Fruit fly (Drosophila melanogaster) whole organism, embryonic: ENCODE data around the gene CG42237.

Experiments
- B-H1 ChIP-seq: fragments of 200-800 bp; sonication (Bioruptor generic); IDR thresholded peaks from 3 replicates; pipeline ENCODE4 v1.3.6; 2022; ENCODE audit warnings: missing biosample characterization, missing genetic modification characterization
- BtbVII ChIP-seq: fragments of 200-800 bp; sonication (Bioruptor generic); optimal IDR thresholded peaks from 3 replicates; lab custom pipeline; 2017; ENCODE audit warnings: missing biosample characterization, mild to moderate bottlenecking, missing genetic modification characterization
- CG10267 ChIP-seq: fragments of 200-800 bp; sonication (Bioruptor generic); optimal IDR thresholded peaks from 2 replicates; lab custom pipeline; 2018; ENCODE audit warnings: missing biosample characterization, mild to moderate bottlenecking, missing genetic modification characterization, moderate library complexity
- CG10274 ChIP-seq: fragments of 200-800 bp; sonication (Bioruptor generic); optimal IDR thresholded peaks from 3 replicates; lab custom pipeline; 2017; ENCODE audit warnings: missing biosample characterization, mild to moderate bottlenecking, missing genetic modification characterization
- CG10979 ChIP-seq: fragments of 200-800 bp; sonication (Bioruptor generic); optimal IDR thresholded peaks from 2 replicates; lab custom pipeline; 2018; ENCODE audit warnings: missing biosample characterization, mild to moderate bottlenecking, missing genetic modification characterization, moderate library complexity
- CG11696 ChIP-seq: fragments of 200-800 bp; sonication (Bioruptor generic); IDR thresholded peaks from 2 replicates; pipeline ENCODE4 v1.3.6; 2022; ENCODE audit warnings: missing biosample characterization, missing genetic modification characterization
- CG12744 ChIP-seq: fragments of 200-800 bp; sonication (Bioruptor generic); optimal IDR thresholded peaks from 2 replicates; lab custom pipeline; 2016; ENCODE audit warnings: missing biosample characterization, missing genetic modification characterization
- CG12769 ChIP-seq: fragments of 200-800 bp; sonication (Bioruptor generic); optimal IDR thresholded peaks from 2 replicates; lab custom pipeline; 2019; ENCODE audit warnings: missing biosample characterization, mild to moderate bottlenecking, missing genetic modification characterization, moderate library complexity
- CG17328 ChIP-seq: fragments of 200-800 bp; sonication (Bioruptor generic); IDR thresholded peaks from 2 replicates; pipeline ENCODE4 v1.3.6; 2022; ENCODE audit warnings: missing biosample characterization, missing genetic modification characterization
- CG6254 ChIP-seq: fragments of 200-800 bp; sonication (Bioruptor generic); optimal IDR thresholded peaks from 3 replicates; lab custom pipeline; 2017; ENCODE audit warnings: mild to moderate bottlenecking, missing biosample characterization, missing genetic modification reagents, missing genetic modification characterization
- CG7357 ChIP-seq: fragments of 200-800 bp; sonication (Bioruptor generic); IDR thresholded peaks from 3 replicates; pipeline ENCODE4 v1.3.6; 2022; ENCODE audit warnings: missing biosample characterization, missing genetic modification characterization
- CG7963 ChIP-seq: fragments of 200-800 bp; sonication (Bioruptor generic); IDR thresholded peaks from 3 replicates; pipeline ENCODE4 v1.3.6; 2022; ENCODE audit warnings: missing biosample characterization, missing genetic modification characterization; ENCODE audit not compliant: partially characterized antibody
- CG9609 ChIP-seq: fragments of 200-800 bp; sonication (Bioruptor generic); optimal IDR thresholded peaks from 3 replicates; lab custom pipeline; 2016; ENCODE audit warnings: missing biosample characterization, missing genetic modification characterization
- Dip3 ChIP-seq: fragments of 200-800 bp; sonication (Bioruptor generic); optimal IDR thresholded peaks from 3 replicates; lab custom pipeline; 2016; ENCODE audit warnings: missing biosample characterization, missing genetic modification characterization
- E2f1 ChIP-seq: fragments of 200-800 bp; sonication (Bioruptor generic); IDR thresholded peaks from 2 replicates; pipeline ENCODE4 v1.3.6; 2022; ENCODE audit warnings: missing biosample characterization, missing genetic modification characterization
- MBD-R2 ChIP-seq: fragments of 200-800 bp; sonication (Bioruptor generic); IDR thresholded peaks from 2 replicates; pipeline ENCODE4 v1.3.6; 2022; ENCODE audit warnings: missing biosample characterization, missing genetic modification characterization
- Max ChIP-seq: fragments of 200-800 bp; sonication (Bioruptor generic); optimal IDR thresholded peaks from 2 replicates; lab custom pipeline; 2016; ENCODE audit warnings: missing biosample characterization, mild to moderate bottlenecking, missing genetic modification characterization
- Optix ChIP-seq: fragments of 200-800 bp; sonication (Bioruptor generic); IDR thresholded peaks from 3 replicates; pipeline ENCODE4 v1.3.6; 2022; ENCODE audit warnings: missing biosample characterization, missing genetic modification characterization
- PHDP ChIP-seq: fragments of 200-800 bp; sonication (Bioruptor generic); optimal IDR thresholded peaks from 3 replicates; lab custom pipeline; 2018; ENCODE audit warnings: missing biosample characterization, mild to moderate bottlenecking, missing genetic modification characterization, moderate library complexity
- Poxn ChIP-seq: fragments of 200-800 bp; sonication (Bioruptor generic); IDR thresholded peaks from 2 replicates; pipeline ENCODE4 v1.3.6; 2022; ENCODE audit warnings: missing biosample characterization, missing genetic modification characterization
- Ravus ChIP-seq: fragments of 200-800 bp; sonication (Bioruptor generic); IDR thresholded peaks from 2 replicates; pipeline ENCODE4 v1.3.6; 2022; ENCODE audit warnings: missing biosample characterization, missing genetic modification characterization
- Six4 ChIP-seq: fragments of 200-800 bp; sonication (Bioruptor generic); optimal IDR thresholded peaks from 2 replicates; lab custom pipeline; 2016; ENCODE audit warnings: missing biosample characterization, missing genetic modification characterization
- Xrp1 ChIP-seq: fragments of 200-800 bp; sonication (Bioruptor generic); IDR thresholded peaks from 2 replicates; pipeline ENCODE4 v1.3.6; 2022; ENCODE audit warnings: missing biosample characterization, missing genetic modification characterization
- ab ChIP-seq: fragments of 200-800 bp; sonication (Bioruptor generic); optimal IDR thresholded peaks from 2 replicates; lab custom pipeline; 2016; ENCODE audit warnings: missing biosample characterization, missing genetic modification characterization
- ac ChIP-seq: fragments of 200-800 bp; sonication (Bioruptor generic); optimal IDR thresholded peaks from 3 replicates; lab custom pipeline; 2017; ENCODE audit warnings: missing biosample characterization, mild to moderate bottlenecking, missing genetic modification characterization
- az2 ChIP-seq: fragments of 200-800 bp; sonication (Bioruptor generic); optimal IDR thresholded peaks from 3 replicates; lab custom pipeline; 2016; ENCODE audit warnings: missing biosample characterization, missing genetic modification characterization
- bbx ChIP-seq: fragments of 200-800 bp; sonication (Bioruptor generic); IDR thresholded peaks from 2 replicates; pipeline ENCODE4 v1.3.6; 2022; ENCODE audit warnings: missing biosample characterization, missing genetic modification characterization; ENCODE audit not compliant: partially characterized antibody
- cad ChIP-seq: fragments of >200 bp; optimal IDR thresholded peaks from 2 replicates; lab custom pipeline; 2017; ENCODE audit warnings: missing biosample characterization, missing genetic modification characterization
- caup ChIP-seq: fragments of 200-800 bp; sonication (Bioruptor generic); optimal IDR thresholded peaks from 3 replicates; lab custom pipeline; 2017; ENCODE audit warnings: missing biosample characterization, mild to moderate bottlenecking, missing genetic modification characterization, moderate library complexity; ENCODE audit not compliant: severe bottlenecking
- chif ChIP-seq, 2 experiments: fragments of 200-800 bp; sonication (Bioruptor generic); optimal IDR thresholded peaks; 3 replicates each; lab custom pipeline; 2016; ENCODE audit warnings: missing biosample characterization in 2 of 2, missing genetic modification characterization in 2 of 2
- corto ChIP-seq: fragments of 200-800 bp; sonication (Bioruptor generic); optimal IDR thresholded peaks from 2 replicates; lab custom pipeline; 2016; ENCODE audit warnings: missing biosample characterization, mild to moderate bottlenecking, missing genetic modification characterization, moderate library complexity
- crp ChIP-seq, 2 experiments: fragments of 200-800 bp; sonication (Bioruptor generic); optimal IDR thresholded peaks; 2 replicates in 1 of 2; 3 replicates in 1 of 2; lab custom pipeline; 2017; ENCODE audit warnings: missing biosample characterization in 2 of 2, missing genetic modification characterization in 2 of 2, mild to moderate bottlenecking in 1 of 2, moderate library complexity in 1 of 2
- dpn ChIP-seq, 2 experiments: fragments of 200-800 bp; sonication (Bioruptor generic); optimal IDR thresholded peaks; 3 replicates each; lab custom pipeline; 2016; ENCODE audit warnings: missing biosample characterization in 2 of 2, missing genetic modification characterization in 2 of 2
- gcm ChIP-seq: fragments of 200-800 bp; sonication (Bioruptor generic); optimal IDR thresholded peaks from 2 replicates; lab custom pipeline; 2019; ENCODE audit warnings: missing biosample characterization, mild to moderate bottlenecking, missing genetic modification characterization, moderate library complexity
- gsb ChIP-seq: fragments of 200-800 bp; sonication (Bioruptor generic); IDR thresholded peaks from 2 replicates; pipeline ENCODE4 v1.3.6; 2022; ENCODE audit warnings: missing biosample characterization, missing genetic modification characterization
- jigr1 ChIP-seq: fragments of 200-800 bp; sonication (Bioruptor generic); IDR thresholded peaks from 3 replicates; pipeline ENCODE4 v1.3.6; 2022; ENCODE audit warnings: missing biosample characterization, missing genetic modification characterization
- jing ChIP-seq: fragments of 200-800 bp; sonication (Bioruptor generic); optimal IDR thresholded peaks from 2 replicates; lab custom pipeline; 2018; ENCODE audit warnings: missing biosample characterization, mild to moderate bottlenecking, missing genetic modification characterization
- kni ChIP-seq: fragments of 200-800 bp; sonication (Bioruptor generic); optimal IDR thresholded peaks from 3 replicates; lab custom pipeline; 2017; ENCODE audit warnings: mild to moderate bottlenecking, missing biosample characterization, missing genetic modification reagents, missing genetic modification characterization
- lola ChIP-seq, 3 experiments: fragments of >200 bp in 2 of 3; fragments of 200-800 bp in 1 of 3; sonication (Bioruptor generic) in 1 of 3; optimal IDR thresholded peaks; 2 replicates each; lab custom pipeline; 2017 to 2019; ENCODE audit warnings: missing biosample characterization in 3 of 3, missing genetic modification characterization in 3 of 3, mild to moderate bottlenecking in 1 of 3, moderate library complexity in 1 of 3
- nom ChIP-seq: fragments of 200-800 bp; sonication (Bioruptor generic); optimal IDR thresholded peaks from 2 replicates; lab custom pipeline; 2017; ENCODE audit warnings: missing biosample characterization, missing genetic modification characterization, mild to moderate bottlenecking, moderate library complexity, missing genetic modification reagents
- pan ChIP-seq, 4 experiments: fragments of >200 bp in 3 of 4; fragments of 200-800 bp in 1 of 4; sonication (Bioruptor generic) in 1 of 4; optimal IDR thresholded peaks in 3 of 4; IDR thresholded peaks in 1 of 4; 2 replicates each; pipeline versions ENCODE4 v1.3.6 to Lab custom; 2017 to 2022; ENCODE audit warnings: missing biosample characterization in 2 of 4, missing genetic modification characterization in 2 of 4, mixed read lengths in 1 of 4
- ro ChIP-seq: fragments of 200-800 bp; sonication (Bioruptor generic); IDR thresholded peaks from 2 replicates; pipeline ENCODE4 v1.3.6; 2022; ENCODE audit warnings: missing biosample characterization, missing genetic modification characterization
- seq ChIP-seq: fragments of 200-800 bp; sonication (Bioruptor generic); IDR thresholded peaks from 2 replicates; pipeline ENCODE4 v1.3.6; 2022; ENCODE audit warnings: missing biosample characterization, missing genetic modification characterization
- slbo ChIP-seq: fragments of 200-800 bp; sonication (Bioruptor generic); IDR thresholded peaks from 2 replicates; pipeline ENCODE4 v1.3.6; 2022; ENCODE audit warnings: missing biosample characterization, missing genetic modification characterization
- ssp ChIP-seq: fragments of 200-800 bp; sonication (Bioruptor generic); IDR thresholded peaks from 2 replicates; pipeline ENCODE4 v1.3.6; 2022; ENCODE audit warnings: missing biosample characterization, missing genetic modification characterization
- toy ChIP-seq: fragments of 200-800 bp; sonication (Bioruptor generic); IDR thresholded peaks from 2 replicates; pipeline ENCODE4 v1.3.6; 2022; ENCODE audit warnings: missing biosample characterization, missing genetic modification characterization
- usp ChIP-seq: fragments of >200 bp; optimal IDR thresholded peaks from 2 replicates; lab custom pipeline; 2017; ENCODE audit warnings: missing biosample characterization, missing genetic modification characterization
- vfl ChIP-seq: fragments of 200-800 bp; sonication (Bioruptor generic); optimal IDR thresholded peaks from 2 replicates; lab custom pipeline; 2016; ENCODE audit warnings: missing biosample characterization, missing genetic modification characterization
- zfh2 ChIP-seq: fragments of 200-800 bp; sonication (Bioruptor generic); optimal IDR thresholded peaks from 2 replicates; lab custom pipeline; 2016; ENCODE audit warnings: missing biosample characterization, missing genetic modification characterization

CG42237 gene

DNA sequence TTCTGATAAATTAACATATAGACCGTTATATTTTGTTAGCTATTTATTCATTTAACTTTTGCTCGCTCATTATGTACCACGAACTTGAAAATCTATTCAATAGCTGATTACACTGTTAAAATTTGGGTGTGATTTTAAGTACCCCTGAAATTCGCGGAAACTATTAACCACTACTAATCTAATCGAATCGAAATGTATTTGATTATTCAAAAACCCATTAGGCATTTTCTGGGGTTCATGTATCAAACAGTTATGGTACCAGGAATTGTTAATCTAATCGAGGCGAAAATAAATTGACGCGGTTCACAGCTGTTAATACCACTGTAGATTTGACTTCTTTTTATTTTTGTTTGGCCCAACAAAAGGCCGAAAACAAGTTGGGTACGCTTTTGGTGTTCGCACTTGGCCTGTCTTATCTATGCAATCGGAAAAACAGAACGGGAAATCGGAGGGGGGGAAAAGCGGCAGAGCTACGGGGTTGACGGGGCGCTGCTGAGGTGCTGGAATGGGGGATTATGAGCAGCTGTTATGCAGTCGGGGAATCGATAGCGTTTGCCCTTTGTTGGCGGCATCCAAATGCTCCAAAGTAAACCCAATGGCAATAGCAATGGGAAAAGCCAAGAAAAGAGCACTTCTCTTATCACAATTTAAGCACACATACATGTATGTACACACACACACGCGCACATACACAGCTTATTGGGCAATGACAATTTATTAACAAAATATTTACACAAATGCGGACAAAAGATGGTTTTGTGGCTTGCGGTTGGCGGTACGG is 26.7 kb upstream of the CG42237 start (continued):
- no peak for TF ChIP-seq lola (GFP tag; optimal IDR thresholded peaks at IDR 0.05; lab: Kevin White, UChicago)
- no peak for TF ChIP-seq CG10274
- peak; percentile 26 for TF ChIP-seq CG10979 (tag; lab: Kevin White, UChicago)
- no peak for TF ChIP-seq CG17328
- TF ChIP-seq Xrp1 (GFP tag; lab: Robert Waterston, UW): no peak
- TF ChIP-seq CG10267 (tag; lab: Kevin White, UChicago): no peak
- no peak for TF ChIP-seq Poxn (GFP tag; lab: Robert Waterston, UW)
- no peak for TF ChIP-seq gcm (GFP tag; lab: Kevin White, UChicago)
- no peak for TF ChIP-seq MBD-R2 (GFP tag; lab: Robert Waterston, UW)
- TF ChIP-seq ssp (GFP tag; lab: Robert Waterston, UW): no peak
- TF ChIP-seq corto (GFP tag; lab: Kevin White, UChicago): no peak
- no peak for TF ChIP-seq toy
- TF ChIP-seq ab (GFP tag; lab: Kevin White, UChicago): no peak
- TF ChIP-seq Six4 (GFP tag; lab: Kevin White, UChicago): no peak
- TF ChIP-seq ac (GFP tag; lab: Kevin White, UChicago): no peak
- peak in 1 of 2 experiments; percentile 17 for TF ChIP-seq dpn (GFP tag; optimal IDR thresholded peaks at IDR 0.05; lab: Kevin White, UChicago)
- TF ChIP-seq cad (GFP tag; lab: Kevin White, UChicago): no peak
- no peak for TF ChIP-seq ro (GFP tag; lab: Robert Waterston, UW)
- peak; percentile 11 for TF ChIP-seq CG9609 (GFP tag; lab: Kevin White, UChicago)
- no peak for TF ChIP-seq BtbVII (GFP tag; lab: Kevin White, UChicago)
- no peak for TF ChIP-seq jigr1 (GFP tag; lab: Robert Waterston, UW)
- no peak for TF ChIP-seq B-H1 (GFP tag; lab: Robert Waterston, UW)
- no peak for TF ChIP-seq chif (GFP tag; optimal IDR thresholded peaks at IDR 0.05; lab: Kevin White, UChicago)
- TF ChIP-seq CG6254 (GFP tag; lab: Kevin White, UChicago): no peak
- no peak for TF ChIP-seq CG7357 (GFP tag; lab: Robert Waterston, UW)
- no peak for TF ChIP-seq PHDP (tag; lab: Kevin White, UChicago)
- TF ChIP-seq seq (GFP tag; lab: Robert Waterston, UW): no peak
- TF ChIP-seq Max: no peak
- no peak; the same call in 1 of the 2 replicates for TF ChIP-seq bbx (GFP tag; lab: Robert Waterston, UW)
- no peak for TF ChIP-seq caup (GFP tag; lab: Kevin White, UChicago)
- TF ChIP-seq CG12744 (GFP tag; lab: Kevin White, UChicago): no peak
- TF ChIP-seq Optix (GFP tag; lab: Robert Waterston, UW): no peak
- TF ChIP-seq E2f1 (GFP tag; lab: Robert Waterston, UW): no peak
- peak; percentile 8 for TF ChIP-seq zfh2 (GFP tag; lab: Kevin White, UChicago)
- TF ChIP-seq crp (GFP tag; optimal IDR thresholded peaks at IDR 0.05; lab: Kevin White, UChicago): no peak
- TF ChIP-seq jing: no peak
- no peak for TF ChIP-seq vfl
- TF ChIP-seq slbo: peak; percentile 24; the same call in 1 of the 2 replicates
- no peak for TF ChIP-seq Dip3
- peak; percentile 78 for TF ChIP-seq kni
- TF ChIP-seq CG12769 (tag; lab: Kevin White, UChicago): peak; percentile 73
- no peak for TF ChIP-seq gsb (GFP tag; lab: Robert Waterston, UW)
- TF ChIP-seq az2 (GFP tag; lab: Kevin White, UChicago): no peak
- TF ChIP-seq CG7963: no peak
- no peak for TF ChIP-seq nom (GFP tag; lab: Kevin White, UChicago)
- TF ChIP-seq Ravus: no peak
- no peak for TF ChIP-seq CG11696
- TF ChIP-seq usp: no peak
- TF ChIP-seq pan (optimal IDR thresholded peaks at IDR 0.05; lab: Kevin White, UChicago): no peak
- TF ChIP-seq pan (GFP tag; optimal IDR thresholded peaks at IDR 0.05 in 1 of 2, IDR thresholded peaks at IDR 0.05 in 1 of 2): peak in 1 of 2 experiments; percentile 6
